Fruit fly (Drosophila melanogaster) whole organism, wandering third instar larva: ENCODE data around the gene Gmap.
A peak's percentile ranks its signal among the peaks of the same experiment; 100 is the strongest.

ENCODE experiments used
- Abd-B ChIP-seq: fragments of >200 bp; optimal IDR thresholded peaks from 2 replicates; lab custom pipeline; 2017; ENCODE audit warnings: missing biosample characterization, missing genetic modification characterization
- CG32264 ChIP-seq: fragments of 200-800 bp; sonication (Bioruptor generic); optimal IDR thresholded peaks from 2 replicates; lab custom pipeline; 2016; ENCODE audit warnings: missing biosample characterization, missing genetic modification characterization
- CG9705 ChIP-seq: fragments of 200-800 bp; sonication (Bioruptor generic); optimal IDR thresholded peaks from 2 replicates; lab custom pipeline; 2018; ENCODE audit warnings: missing biosample characterization, mild to moderate bottlenecking, missing genetic modification characterization
- CrebA ChIP-seq: fragments of 200-800 bp; sonication (Bioruptor generic); optimal IDR thresholded peaks from 2 replicates; lab custom pipeline; 2016; ENCODE audit warnings: missing biosample characterization, mild to moderate bottlenecking, missing genetic modification characterization, borderline replicate concordance
- Dfd ChIP-seq: fragments of >200 bp; optimal IDR thresholded peaks from 2 replicates; lab custom pipeline; 2017; ENCODE audit warnings: missing biosample characterization, missing genetic modification characterization
- Dif ChIP-seq: fragments of 200-275, 200-300 bp; sonication (Bioruptor generic); optimal IDR thresholded peaks from 2 replicates; lab custom pipeline; 2018; ENCODE audit warnings: missing biosample characterization, missing genetic modification characterization; ENCODE audit not compliant: partially characterized antibody
- HLH106 ChIP-seq: fragments of 200-800 bp; optimal IDR thresholded peaks from 3 replicates; lab custom pipeline; 2019; ENCODE audit warnings: missing biosample characterization, mild to moderate bottlenecking, missing genetic modification characterization, moderate library complexity
- Hnf4 ChIP-seq: fragments of 200-800 bp; sonication (Bioruptor generic); optimal IDR thresholded peaks from 2 replicates; lab custom pipeline; 2016; ENCODE audit warnings: missing biosample characterization, mild to moderate bottlenecking, missing genetic modification characterization
- Hr78 ChIP-seq: fragments of >200 bp; optimal IDR thresholded peaks from 2 replicates; lab custom pipeline; 2017; ENCODE audit warnings: missing biosample characterization, missing genetic modification characterization
- Hr83 ChIP-seq: fragments of 200-300 bp; sonication (Bioruptor generic); optimal IDR thresholded peaks from 2 replicates; lab custom pipeline; 2016; ENCODE audit warnings: missing biosample characterization, mild to moderate bottlenecking, missing genetic modification characterization, moderate library complexity; ENCODE audit not compliant: poor library complexity, severe bottlenecking
- Jra ChIP-seq: sonication (Bioruptor generic); optimal IDR thresholded peaks from 2 replicates; lab custom pipeline; 2016; ENCODE audit warnings: missing biosample characterization, missing genetic modification characterization
- Mio ChIP-seq: sonication (Bioruptor generic); optimal IDR thresholded peaks from 2 replicates; lab custom pipeline; 2016; ENCODE audit warnings: missing biosample characterization, missing genetic modification characterization
- Myc ChIP-seq: fragments of >200 bp; optimal IDR thresholded peaks from 2 replicates; lab custom pipeline; 2017
- N ChIP-seq: fragments of >200 bp; optimal IDR thresholded peaks from 2 replicates; lab custom pipeline; 2018; ENCODE audit warnings: missing biosample characterization, missing external identifiers, missing genetic modification characterization
- Rel ChIP-seq, 2 experiments: fragments of 200-800 bp; sonication (Bioruptor generic) in 1 of 2; optimal IDR thresholded peaks; 2 replicates in 1 of 2; 3 replicates in 1 of 2; lab custom pipeline; 2016 to 2019; ENCODE audit warnings: mild to moderate bottlenecking in 2 of 2, missing biosample characterization in 2 of 2, missing genetic modification characterization in 2 of 2, moderate library complexity in 1 of 2
- Vsx2 ChIP-seq: fragments of 200-300, 225-300 bp; sonication (Bioruptor generic); optimal IDR thresholded peaks from 2 replicates; lab custom pipeline; 2018; ENCODE audit warnings: missing biosample characterization, missing genetic modification characterization; ENCODE audit not compliant: partially characterized antibody
- brk ChIP-seq: fragments of 200-800 bp; sonication (Bioruptor generic); optimal IDR thresholded peaks from 2 replicates; lab custom pipeline; 2016; ENCODE audit warnings: missing biosample characterization, mild to moderate bottlenecking, missing genetic modification characterization
- dl ChIP-seq, 2 experiments: fragments of 175-275, 200-275 bp in 1 of 2; fragments of 200-275 bp in 1 of 2; sonication (Bioruptor generic); optimal IDR thresholded peaks; lab custom pipeline; 2018; ENCODE audit warnings: mild to moderate bottlenecking in 2 of 2, missing biosample characterization in 2 of 2, missing genetic modification characterization in 2 of 2, moderate library complexity in 2 of 2; ENCODE audit not compliant: partially characterized antibody in 2 of 2, insufficient read depth in 1 of 2
- dmrt93B ChIP-seq: fragments of 200-800 bp; sonication (Bioruptor generic); optimal IDR thresholded peaks from 2 replicates; lab custom pipeline; 2018; ENCODE audit warnings: missing biosample characterization, mild to moderate bottlenecking, missing genetic modification characterization
- dsf ChIP-seq: sonication (Bioruptor generic); optimal IDR thresholded peaks from 2 replicates; lab custom pipeline; 2016; ENCODE audit warnings: missing biosample characterization, missing genetic modification characterization, borderline replicate concordance
- ey ChIP-seq: fragments of 200-800 bp; sonication (Bioruptor generic); optimal IDR thresholded peaks from 2 replicates; lab custom pipeline; 2016; ENCODE audit warnings: missing biosample characterization, missing genetic modification characterization
- foxo ChIP-seq, 2 experiments: fragments of 200-800 bp; sonication (Bioruptor generic); optimal IDR thresholded peaks; 2 replicates in 1 of 2; 3 replicates in 1 of 2; lab custom pipeline; 2016 to 2017; ENCODE audit warnings: missing biosample characterization in 2 of 2, missing genetic modification characterization in 2 of 2
- fru ChIP-seq: fragments of 200-800 bp; sonication (Bioruptor generic); optimal IDR thresholded peaks from 3 replicates; lab custom pipeline; 2016; ENCODE audit warnings: missing biosample characterization, mild to moderate bottlenecking, missing genetic modification characterization
- h ChIP-seq: fragments of 200-800 bp; sonication (Bioruptor generic); optimal IDR thresholded peaks from 3 replicates; lab custom pipeline; 2016; ENCODE audit warnings: missing biosample characterization, mild to moderate bottlenecking, missing genetic modification characterization
- lola ChIP-seq: fragments of >200 bp; optimal IDR thresholded peaks from 2 replicates; lab custom pipeline; 2017; ENCODE audit warnings: missing biosample characterization, missing genetic modification characterization
- pan ChIP-seq: fragments of >200 bp; optimal IDR thresholded peaks from 2 replicates; lab custom pipeline; 2017
- psq ChIP-seq: fragments of 200-800 bp; sonication (Bioruptor generic); optimal IDR thresholded peaks from 3 replicates; lab custom pipeline; 2017; ENCODE audit warnings: missing biosample characterization, mild to moderate bottlenecking, missing genetic modification characterization, moderate library complexity
- sv ChIP-seq: fragments of 200-800 bp; sonication (Bioruptor generic); optimal IDR thresholded peaks from 3 replicates; lab custom pipeline; 2016; ENCODE audit warnings: missing biosample characterization, missing genetic modification characterization
- tai ChIP-seq: sonication (Bioruptor generic); optimal IDR thresholded peaks from 2 replicates; lab custom pipeline; 2016; ENCODE audit warnings: missing biosample characterization, missing genetic modification characterization
- usp ChIP-seq: fragments of >200 bp; optimal IDR thresholded peaks from 2 replicates; lab custom pipeline; 2017; ENCODE audit warnings: missing biosample characterization, missing genetic modification characterization
- woc ChIP-seq: sonication (Bioruptor generic); optimal IDR thresholded peaks from 2 replicates; lab custom pipeline; 2016; ENCODE audit warnings: missing biosample characterization, mild to moderate bottlenecking, missing genetic modification characterization

Gene Gmap

DNA sequence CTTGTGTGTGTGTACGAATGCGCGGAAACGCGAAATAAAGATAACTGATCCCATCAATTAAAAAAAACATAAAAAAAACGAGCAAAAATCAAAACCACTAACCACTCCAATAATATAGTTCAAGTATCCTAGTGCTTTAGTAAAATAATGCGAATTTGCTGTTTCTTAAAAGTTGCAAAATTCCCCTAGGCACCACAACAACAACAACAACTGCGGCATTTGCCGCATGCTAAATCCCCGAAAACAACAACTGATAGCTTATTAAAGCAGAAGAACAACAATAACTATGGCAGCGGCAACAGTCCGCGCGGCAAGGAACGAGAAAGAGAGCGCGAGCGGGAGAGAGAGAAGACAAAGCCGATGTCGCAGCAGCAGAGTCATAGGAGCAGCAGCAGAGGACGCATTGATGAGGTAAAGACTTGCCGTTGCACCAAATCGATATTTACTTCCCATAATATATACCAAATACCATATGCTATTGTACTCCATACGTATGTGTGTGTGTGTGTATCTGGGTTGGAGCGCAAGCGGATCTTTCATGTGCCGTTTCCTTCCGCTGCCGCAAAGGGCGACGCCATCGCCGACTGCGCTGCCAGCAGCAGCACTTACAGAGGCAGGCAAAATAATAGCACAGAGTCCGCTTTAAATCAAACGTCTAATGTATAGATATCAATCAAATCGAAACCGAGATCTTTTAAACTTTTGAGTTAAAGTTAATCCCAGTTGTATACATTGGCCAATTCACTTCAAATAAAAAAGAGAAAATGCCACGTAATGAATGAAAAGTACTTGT lies 3.5 kb upstream of the Gmap start:
- no peak for TF ChIP-seq Hnf4 (GFP tag; lab: Kevin White, UChicago)
- TF ChIP-seq Dif (GFP tag; lab: Kevin White, UChicago) = peak; percentile 20
- TF ChIP-seq Rel (GFP tag; optimal IDR thresholded peaks at IDR 0.05; lab: Kevin White, UChicago) = no peak
- peak; percentile 53 for TF ChIP-seq Rel (tag; optimal IDR thresholded peaks at IDR 0.05; lab: Kevin White, UChicago)
- TF ChIP-seq, all 38 proteins: peak for 2

DNA sequence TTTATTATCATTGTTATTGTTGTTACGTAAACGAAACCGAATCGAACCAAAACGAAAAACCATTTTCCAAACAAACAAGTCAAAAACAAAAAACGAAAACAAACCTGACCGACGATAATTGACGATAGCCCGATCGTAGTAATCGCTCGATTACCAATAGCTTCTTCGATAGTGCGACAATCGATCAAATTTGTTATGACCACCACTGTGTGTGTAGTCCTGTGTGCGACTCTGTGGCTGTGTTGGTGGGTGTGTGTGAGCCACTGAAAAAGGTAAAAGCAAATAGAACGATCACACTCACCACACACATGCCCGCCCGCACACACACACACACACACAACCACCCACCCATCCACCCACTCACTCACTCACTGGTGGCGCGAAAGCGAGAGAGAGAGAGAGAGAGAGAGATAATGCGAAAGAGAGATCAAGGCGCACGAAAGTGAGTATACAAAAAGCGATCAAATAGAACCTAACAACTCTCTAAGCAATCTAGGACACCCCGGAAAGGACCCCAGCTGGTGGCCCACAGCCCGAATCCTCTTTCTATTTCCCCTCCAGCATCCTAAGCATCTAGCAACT lies 2.2 kb upstream of the Gmap start:
- TF ChIP-seq h (GFP tag; lab: Kevin White, UChicago) (no peak), Hr83 (GFP tag; lab: Kevin White, UChicago) (no peak), CrebA (no peak), CG9705 (GFP tag; lab: Kevin White, UChicago) (no peak), Hr78 (no peak), woc (no peak), Abd-B (GFP tag; lab: Kevin White, UChicago) (no peak), pan (lab: Kevin White, UChicago) (no peak), Vsx2 (GFP tag; lab: Kevin White, UChicago) (no peak), Dif (GFP tag; lab: Kevin White, UChicago) (no peak), sv (GFP tag; lab: Kevin White, UChicago) (no peak), psq (GFP tag; lab: Kevin White, UChicago) (no peak), Myc (lab: Kevin White, UChicago) (no peak), Dfd (GFP tag; lab: Kevin White, UChicago) (no peak), ey (no peak), N (GFP tag; lab: Kevin White, UChicago) (no peak), Jra (GFP tag; lab: Kevin White, UChicago) (no peak)

DNA sequence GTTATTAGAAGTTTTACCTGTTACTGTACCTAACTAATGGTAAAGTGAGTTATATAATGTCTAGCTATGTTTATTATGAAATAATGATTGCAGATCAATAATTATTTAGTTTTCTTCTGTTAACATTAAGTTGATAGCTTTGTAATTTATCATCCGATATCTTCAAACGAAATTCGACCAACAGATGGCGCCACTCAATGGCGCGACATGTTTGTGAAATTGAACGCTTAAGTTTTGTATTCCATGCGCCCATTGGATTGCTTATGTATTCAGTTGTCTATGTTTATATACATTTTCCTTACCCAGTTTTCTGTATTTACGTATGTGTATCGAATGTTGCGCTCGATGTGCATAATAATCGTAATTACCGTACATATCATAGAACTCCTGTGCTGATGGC lies 3.8 kb downstream of the Gmap start:
- TF ChIP-seq N (GFP tag; lab: Kevin White, UChicago) = no peak
- TF ChIP-seq Hr78 = no peak
- no peak for TF ChIP-seq dmrt93B (GFP tag; lab: Kevin White, UChicago)
- no peak for TF ChIP-seq CG9705 (GFP tag; lab: Kevin White, UChicago)
- TF ChIP-seq Abd-B (GFP tag; lab: Kevin White, UChicago) = no peak
- TF ChIP-seq CG32264 = no peak
- no peak for TF ChIP-seq dsf (GFP tag; lab: Kevin White, UChicago)
- TF ChIP-seq Dif (GFP tag; lab: Kevin White, UChicago) = no peak
- TF ChIP-seq Hr83 (GFP tag; lab: Kevin White, UChicago) = no peak
- TF ChIP-seq pan (lab: Kevin White, UChicago) = no peak
- no peak for TF ChIP-seq psq (GFP tag; lab: Kevin White, UChicago)
- no peak for TF ChIP-seq woc
- TF ChIP-seq sv (GFP tag; lab: Kevin White, UChicago) = no peak
- TF ChIP-seq Mio (GFP tag; lab: Kevin White, UChicago) = no peak
- TF ChIP-seq dl (GFP tag; optimal IDR thresholded peaks at IDR 0.05; lab: Kevin White, UChicago; ENCODE audit: insufficient read depth in 1 of 2, partially characterized antibody in 2 of 2) = no peak
- no peak for TF ChIP-seq lola
- no peak for TF ChIP-seq Jra (GFP tag; lab: Kevin White, UChicago)
- no peak for TF ChIP-seq HLH106 (tag; lab: Kevin White, UChicago)
- no peak for TF ChIP-seq brk (GFP tag; lab: Kevin White, UChicago)
- TF ChIP-seq, all 38 proteins: peak for 0

DNA sequence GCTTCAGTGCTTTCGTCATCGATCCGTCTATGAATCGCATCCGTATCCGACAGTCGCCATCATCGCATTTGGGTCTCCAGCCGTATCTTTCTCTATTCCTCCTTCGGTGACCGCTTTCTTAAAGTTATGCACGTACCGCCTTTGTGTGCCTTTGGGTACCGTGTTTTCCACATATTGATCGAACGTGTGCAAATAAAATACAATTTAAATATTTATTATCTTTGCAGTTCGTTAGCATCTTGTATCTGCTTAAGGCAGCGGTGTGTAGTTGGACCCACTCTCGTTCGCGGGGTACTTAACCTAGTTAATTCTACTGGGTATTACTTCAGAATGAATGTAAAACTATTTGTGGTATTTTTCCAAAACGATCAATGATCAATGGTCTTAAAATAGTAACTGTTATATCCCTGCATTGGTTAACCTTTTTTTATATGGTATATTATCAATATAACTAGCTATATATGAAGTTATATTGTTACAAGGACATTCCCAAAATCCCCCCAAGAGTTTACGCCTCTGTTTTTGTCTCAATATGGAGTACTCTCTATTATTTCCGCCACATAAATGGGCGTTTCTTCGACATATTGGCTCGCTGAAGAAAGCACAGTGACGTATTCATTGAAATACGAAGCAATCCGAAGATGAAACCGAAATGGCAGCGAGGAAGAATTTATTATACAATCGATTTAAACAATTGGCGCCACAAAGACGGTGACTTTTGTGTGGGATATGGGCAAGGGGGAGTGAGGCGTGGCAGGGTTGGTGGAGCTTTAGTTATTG lies 9.1 kb downstream of the Gmap start:
- no peak for TF ChIP-seq tai
- no peak for TF ChIP-seq fru (GFP tag; lab: Kevin White, UChicago)
- no peak for TF ChIP-seq lola
- TF ChIP-seq dl (GFP tag; optimal IDR thresholded peaks at IDR 0.05; lab: Kevin White, UChicago; ENCODE audit: insufficient read depth in 1 of 2, partially characterized antibody in 2 of 2) = no peak
- TF ChIP-seq usp (GFP tag; lab: Kevin White, UChicago) = no peak
- no peak for TF ChIP-seq foxo (GFP tag; optimal IDR thresholded peaks at IDR 0.05; lab: Kevin White, UChicago)
- no peak for TF ChIP-seq Abd-B (GFP tag; lab: Kevin White, UChicago)
- TF ChIP-seq Dif (GFP tag; lab: Kevin White, UChicago) = no peak
